Fruit fly (Drosophila melanogaster) whole organism: ENCODE data around the gene CG33669.

Experiments
- CG8478 ChIP-seq: fragments of >200 bp; optimal IDR thresholded peaks from 2 replicates; lab custom pipeline; 2018; ENCODE audit warnings: inconsistent platforms
- Dll ChIP-seq: fragments of >200 bp; optimal IDR thresholded peaks from 2 replicates; lab custom pipeline; 2017
- EcR ChIP-seq, 2 experiments: fragments of >200 bp; optimal IDR thresholded peaks; 2 replicates each; lab custom pipeline; 2017; ENCODE audit warnings: missing biosample characterization in 2 of 2, missing genetic modification characterization in 2 of 2, missing genetic modification reagents in 2 of 2
- pan ChIP-seq: fragments of >200 bp; optimal IDR thresholded peaks from 2 replicates; lab custom pipeline; 2017
- psq ChIP-seq: fragments of >200 bp; optimal IDR thresholded peaks from 2 replicates; lab custom pipeline; 2017
- usp ChIP-seq: fragments of >200 bp; optimal IDR thresholded peaks from 2 replicates; lab custom pipeline; 2017; ENCODE audit warnings: missing biosample characterization, missing genetic modification characterization, mixed read lengths

The CG33669 gene

dm6 chrX:6356748-6357397 lies 43.0 kb downstream of the CG33669 start:
- TF ChIP-seq pan: no peak
- no peak for TF ChIP-seq usp (GFP tag; lab: Kevin White, UChicago)
- TF ChIP-seq psq: no peak
- no peak for TF ChIP-seq EcR (GFP tag; optimal IDR thresholded peaks at IDR 0.05; lab: Kevin White, UChicago)
- TF ChIP-seq Dll (lab: Kevin White, UChicago): no peak
- no peak for TF ChIP-seq CG8478

DNA sequence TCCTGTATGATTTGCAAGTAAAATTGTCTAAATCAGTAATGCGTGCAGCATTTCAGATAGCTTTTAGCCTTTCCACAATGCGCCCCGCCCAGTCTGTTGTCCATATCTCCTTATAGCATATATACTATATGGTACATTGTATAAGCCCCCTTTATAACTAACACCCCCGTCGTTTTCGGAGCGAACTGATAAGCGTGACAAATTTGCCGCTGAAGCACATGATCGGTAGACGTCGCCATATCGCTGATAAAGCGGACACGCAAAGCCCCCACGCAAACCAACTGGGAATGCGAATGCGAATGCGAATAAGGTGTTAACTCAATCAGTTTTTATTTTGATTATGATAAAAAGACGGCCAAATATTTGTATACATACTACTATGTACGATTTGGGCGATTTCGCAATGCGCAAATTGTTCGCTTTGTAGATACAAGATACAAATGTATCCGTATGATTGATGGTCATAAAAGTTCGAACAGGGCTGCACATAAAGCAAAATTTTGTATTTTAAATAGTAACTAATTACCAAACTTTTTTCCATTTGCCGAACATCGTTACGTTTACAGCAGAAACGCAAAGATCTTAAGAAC lies 44.7 kb downstream of the CG33669 start:
- TF ChIP-seq psq: no peak
- no peak for TF ChIP-seq EcR (GFP tag; optimal IDR thresholded peaks at IDR 0.05; lab: Kevin White, UChicago)
- no peak for TF ChIP-seq usp (GFP tag; lab: Kevin White, UChicago)
- no peak for TF ChIP-seq Dll (lab: Kevin White, UChicago)
- no peak for TF ChIP-seq CG8478
- TF ChIP-seq pan: no peak

DNA sequence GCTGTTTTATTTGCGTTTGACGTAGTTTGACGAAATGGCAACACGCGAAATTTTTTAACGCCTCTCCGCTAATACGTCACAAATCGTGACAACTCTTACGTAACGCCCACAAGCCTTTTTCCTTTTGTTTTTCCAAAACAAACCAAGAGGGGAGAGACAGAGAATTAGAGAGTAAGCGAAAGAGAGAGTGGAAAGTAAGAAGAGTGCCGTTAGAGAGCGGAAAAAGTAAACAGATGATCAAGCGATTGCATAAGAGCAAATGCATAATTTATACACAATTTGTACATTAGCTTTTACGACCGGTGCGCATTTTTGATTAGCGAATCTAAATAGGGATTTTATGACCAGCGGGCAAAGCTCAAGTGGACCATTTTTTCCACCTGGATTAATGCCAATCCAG lies 45.7 kb downstream of the CG33669 start:
- TF ChIP-seq EcR (GFP tag; optimal IDR thresholded peaks at IDR 0.05; lab: Kevin White, UChicago) (no peak), CG8478 (no peak), psq (no peak), Dll (lab: Kevin White, UChicago) (no peak), pan (no peak), usp (GFP tag; lab: Kevin White, UChicago) (no peak)

- TF ChIP-seq Dll (lab: Kevin White, UChicago): no peak
- no peak for TF ChIP-seq usp (GFP tag; lab: Kevin White, UChicago)
- TF ChIP-seq EcR (GFP tag; optimal IDR thresholded peaks at IDR 0.05; lab: Kevin White, UChicago): no peak
- TF ChIP-seq pan: no peak
- TF ChIP-seq psq: no peak
- TF ChIP-seq CG8478: no peak
These were observed 46.3 kb downstream of the CG33669 start for dm6 chrX:6353613-6353986.

DNA sequence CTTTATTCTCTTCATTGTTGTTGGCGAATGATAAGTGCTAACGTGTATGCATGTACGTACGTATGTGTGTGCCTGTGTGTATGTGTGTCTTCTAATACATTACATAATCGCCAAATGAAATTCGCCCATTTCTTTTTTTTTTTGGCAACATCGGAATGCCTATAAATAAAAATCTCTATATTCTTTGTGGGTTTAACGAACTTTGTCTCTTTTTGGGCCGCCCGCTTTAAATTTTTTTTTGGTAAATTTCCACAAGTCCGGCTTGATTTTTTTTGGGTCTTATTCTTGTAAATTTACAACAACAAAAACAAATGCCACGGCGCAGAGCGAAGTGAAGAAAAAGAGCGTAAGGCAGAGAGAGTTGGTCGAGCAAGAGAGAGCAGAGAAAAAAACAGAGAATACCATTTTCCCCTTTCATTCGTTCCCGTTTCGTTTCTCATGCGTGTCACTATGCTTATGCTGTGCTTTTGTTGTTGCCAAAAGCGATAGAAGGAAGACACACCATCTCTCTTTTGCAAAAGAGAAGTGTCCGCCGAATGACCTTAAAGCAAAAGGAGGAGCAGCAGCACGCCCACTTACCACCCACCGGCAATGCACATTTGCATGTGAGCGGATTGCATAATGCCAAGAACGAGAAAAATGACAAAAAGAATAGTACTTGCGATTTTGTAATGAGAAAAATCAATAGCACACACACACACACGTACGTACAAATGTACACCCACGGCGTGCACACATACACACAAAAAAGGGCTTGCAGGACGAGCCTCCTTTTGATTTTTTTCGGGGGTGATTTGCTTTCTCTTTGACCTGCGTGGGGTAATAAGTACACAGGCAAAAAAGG lies 46.9 kb downstream of the CG33669 start:
- TF ChIP-seq Dll (lab: Kevin White, UChicago) (no peak), pan (no peak), CG8478 (no peak), psq (no peak), usp (GFP tag; lab: Kevin White, UChicago) (no peak), EcR (GFP tag; optimal IDR thresholded peaks at IDR 0.05; lab: Kevin White, UChicago) (no peak)

dm6 chrX:6351917-6352768 lies 47.8 kb downstream of the CG33669 start:
- no peak for TF ChIP-seq usp (GFP tag; lab: Kevin White, UChicago)
- no peak for TF ChIP-seq psq
- TF ChIP-seq EcR (GFP tag; optimal IDR thresholded peaks at IDR 0.05; lab: Kevin White, UChicago): no peak
- TF ChIP-seq CG8478: no peak
- TF ChIP-seq Dll (lab: Kevin White, UChicago): no peak
- no peak for TF ChIP-seq pan

DNA sequence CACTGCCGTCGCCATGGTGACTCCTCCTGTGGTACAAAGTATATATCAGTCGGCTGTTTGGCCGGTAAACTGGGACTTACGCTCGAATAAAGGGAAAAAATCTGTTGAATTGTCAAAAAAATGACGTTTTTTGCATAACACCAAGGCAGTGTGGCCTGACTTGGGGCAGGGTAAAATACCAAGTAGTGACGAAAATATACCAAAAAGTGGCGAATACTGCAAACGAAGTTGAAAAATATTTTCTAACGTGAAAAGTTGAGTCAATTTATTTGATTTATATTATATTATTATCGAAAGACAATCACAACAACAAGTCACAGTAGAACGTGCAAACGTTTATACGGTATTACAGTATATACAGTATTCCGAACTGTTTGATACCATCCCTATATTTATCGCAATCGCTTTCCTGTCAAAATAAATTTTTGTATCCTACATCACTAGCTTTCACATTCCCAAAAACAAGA lies 49.7 kb downstream of the CG33669 start, which contains the start of the genes ND-B16.6 and kdn:
Gene ND-B16.6, minus strand, starts transcription at position 189 of the 467 bp plus-strand sequence.
Gene kdn, plus strand, starts transcription at position 417 of the 467 bp plus-strand sequence.
- TF ChIP-seq usp (GFP tag; lab: Kevin White, UChicago) (no peak), CG8478 (no peak), EcR (GFP tag; optimal IDR thresholded peaks at IDR 0.05; lab: Kevin White, UChicago) (no peak), pan (no peak), Dll (lab: Kevin White, UChicago) (no peak), psq (no peak)
